Worm (Caenorhabditis elegans) whole organism, early embryonic: Measurements from ENCODE around the gene idpb-2.

Experiments used
- B0310.2 ChIP-seq: sonication (generic microtip); optimal IDR thresholded peaks from 2 replicates; lab custom pipeline; 2016; ENCODE audit warnings: mild to moderate bottlenecking, missing genetic modification characterization, missing compliant biosample characterization
- F13C5.2 ChIP-seq: sonication (generic microtip); optimal IDR thresholded peaks from 2 replicates; lab custom pipeline; 2017; ENCODE audit warnings: mild to moderate bottlenecking, missing genetic modification characterization, inconsistent platforms, missing compliant biosample characterization
- aly-1 ChIP-seq: sonication (generic microtip); optimal IDR thresholded peaks from 2 replicates; lab custom pipeline; 2016; ENCODE audit warnings: missing genetic modification characterization, missing compliant biosample characterization
- ama-1 ChIP-seq: fragments of 150-350 bp; optimal IDR thresholded peaks from 2 replicates; lab custom pipeline; 2014
- ceh-13 ChIP-seq: fragments of 200-800 bp; sonication (Bioruptor generic); optimal IDR thresholded peaks from 2 replicates; lab custom pipeline; 2018; ENCODE audit warnings: mild to moderate bottlenecking, missing genetic modification characterization, missing compliant biosample characterization
- ceh-36 ChIP-seq: sonication (generic microtip); optimal IDR thresholded peaks from 2 replicates; lab custom pipeline; 2016; ENCODE audit warnings: missing genetic modification characterization, inconsistent platforms, missing compliant biosample characterization
- ets-7 ChIP-seq: sonication (generic microtip); optimal IDR thresholded peaks from 2 replicates; lab custom pipeline; 2016; ENCODE audit warnings: missing genotype, missing genetic modification characterization, missing compliant biosample characterization
- flt-1 ChIP-seq: fragments of 200-800 bp; sonication (Bioruptor generic); IDR thresholded peaks from 2 replicates; pipeline ENCODE4 v1.3.6; 2022; ENCODE audit warnings: missing genetic modification characterization, missing compliant biosample characterization
- hmbx-1 ChIP-seq: sonication (generic microtip); optimal IDR thresholded peaks from 2 replicates; lab custom pipeline; 2016; ENCODE audit warnings: mild to moderate bottlenecking, missing genetic modification characterization, missing compliant biosample characterization
- hmg-4 ChIP-seq: fragments of 200-800 bp; sonication (Bioruptor generic); optimal IDR thresholded peaks from 2 replicates; lab custom pipeline; 2018; ENCODE audit warnings: mild to moderate bottlenecking, missing genetic modification characterization, missing compliant biosample characterization
- hnd-1 ChIP-seq: sonication (generic microtip); optimal IDR thresholded peaks from 2 replicates; lab custom pipeline; 2016; ENCODE audit warnings: missing genetic modification characterization, missing compliant biosample characterization
- pes-1 ChIP-seq: fragments of 200-800 bp; sonication (Bioruptor generic); IDR thresholded peaks from 2 replicates; pipeline ENCODE4 v1.3.6; 2022; ENCODE audit warnings: missing genetic modification reagents, missing genetic modification characterization, missing compliant biosample characterization
- scrt-1 ChIP-seq: fragments of 200-800 bp; sonication (Bioruptor generic); IDR thresholded peaks from 2 replicates; pipeline ENCODE4 v1.3.6; 2022; ENCODE audit warnings: missing genetic modification characterization, missing compliant biosample characterization
- sea-1 ChIP-seq: fragments of 200-800 bp; sonication (Bioruptor generic); conservative IDR thresholded peaks from 2 replicates; pipeline ENCODE4 v1.3.6; 2022; ENCODE audit warnings: missing genetic modification characterization, missing compliant biosample characterization
- tbx-11 ChIP-seq: fragments of 200-800 bp; sonication (Bioruptor generic); IDR thresholded peaks from 2 replicates; pipeline ENCODE4 v1.3.6; 2022; ENCODE audit warnings: missing genetic modification characterization, missing compliant biosample characterization
- tbx-37 ChIP-seq: fragments of 200-800 bp; sonication (Bioruptor generic); conservative IDR thresholded peaks from 2 replicates; pipeline ENCODE4 v1.3.6; 2022; ENCODE audit warnings: missing genetic modification reagents, missing genetic modification characterization, missing compliant biosample characterization
- tra-4 ChIP-seq: sonication (generic microtip); optimal IDR thresholded peaks from 2 replicates; lab custom pipeline; 2017; ENCODE audit warnings: missing genetic modification characterization, missing compliant biosample characterization

The idpb-2 gene

DNA sequence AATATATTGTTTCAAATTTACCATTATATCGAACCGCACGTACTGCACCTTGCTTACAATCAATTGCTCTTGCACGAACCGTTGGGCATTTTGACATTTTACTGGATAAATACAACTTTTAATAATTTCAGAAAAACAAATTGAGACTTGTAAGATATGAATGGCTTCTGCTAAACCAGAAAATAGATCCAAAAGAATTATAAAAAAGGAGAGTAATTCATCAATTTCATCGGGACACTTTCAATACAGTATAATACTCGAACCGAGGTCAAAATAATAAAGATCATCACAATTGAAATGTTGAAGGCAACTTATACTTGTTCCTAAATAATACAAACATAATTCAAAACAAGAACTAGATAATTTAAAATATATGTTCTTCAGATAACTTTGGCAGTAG, 37.8 kb downstream of the idpb-2 start, which contains the start of gene wdr-83:
Gene wdr-83 (minus strand): TSS at position 101 of the 400 bp plus-strand sequence.
- TF ChIP-seq aly-1 (tag; lab: Kevin White, UChicago) (no peak), ceh-13 (no peak), tra-4 (tag; lab: Kevin White, UChicago) (no peak), hmbx-1 (tag; lab: Kevin White, UChicago) (no peak), ama-1 (lab: Kevin White, UChicago) (no peak), tbx-11 (GFP tag; lab: Robert Waterston, UW) (no peak), ceh-36 (tag; lab: Kevin White, UChicago) (no peak), ets-7 (no peak), pes-1 (GFP tag; lab: Robert Waterston, UW) (no peak), B0310.2 (tag; lab: Kevin White, UChicago) (no peak)

DNA sequence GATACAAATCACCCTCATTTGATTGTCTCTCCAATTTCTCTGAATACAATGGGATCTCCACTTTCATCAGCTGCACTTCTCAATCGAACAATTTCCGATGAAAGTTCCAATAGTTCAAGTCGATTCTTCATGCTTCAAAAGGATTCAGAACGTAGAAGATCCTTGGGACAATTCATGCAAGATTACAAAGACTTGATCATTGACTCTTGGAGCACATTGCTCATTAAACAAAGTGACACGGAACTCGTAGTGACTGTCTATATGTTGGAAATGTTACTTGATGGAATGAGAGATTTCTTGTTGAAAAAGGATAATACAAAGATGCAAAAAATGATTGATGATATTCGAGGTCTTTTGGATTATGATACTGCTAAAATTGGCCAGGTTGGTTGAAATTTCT, 41.5 kb downstream of the idpb-2 start:
- TF ChIP-seq pes-1 (GFP tag; lab: Robert Waterston, UW) (no peak), tbx-37 (no peak), scrt-1 (GFP tag; lab: Robert Waterston, UW) (no peak), hmg-4 (no peak), hnd-1 (tag; lab: Kevin White, UChicago) (no peak), ets-7 (no peak), aly-1 (tag; lab: Kevin White, UChicago) (no peak), tra-4 (tag; lab: Kevin White, UChicago) (no peak), hmbx-1 (tag; lab: Kevin White, UChicago) (no peak), B0310.2 (tag; lab: Kevin White, UChicago) (no peak), ceh-13 (no peak), sea-1 (GFP tag; lab: Robert Waterston, UW) (no peak), ceh-36 (tag; lab: Kevin White, UChicago) (no peak), flt-1 (GFP tag; lab: Robert Waterston, UW) (no peak), ama-1 (lab: Kevin White, UChicago) (no peak), tbx-11 (GFP tag; lab: Robert Waterston, UW) (no peak), F13C5.2 (tag; lab: Kevin White, UChicago) (no peak)

DNA sequence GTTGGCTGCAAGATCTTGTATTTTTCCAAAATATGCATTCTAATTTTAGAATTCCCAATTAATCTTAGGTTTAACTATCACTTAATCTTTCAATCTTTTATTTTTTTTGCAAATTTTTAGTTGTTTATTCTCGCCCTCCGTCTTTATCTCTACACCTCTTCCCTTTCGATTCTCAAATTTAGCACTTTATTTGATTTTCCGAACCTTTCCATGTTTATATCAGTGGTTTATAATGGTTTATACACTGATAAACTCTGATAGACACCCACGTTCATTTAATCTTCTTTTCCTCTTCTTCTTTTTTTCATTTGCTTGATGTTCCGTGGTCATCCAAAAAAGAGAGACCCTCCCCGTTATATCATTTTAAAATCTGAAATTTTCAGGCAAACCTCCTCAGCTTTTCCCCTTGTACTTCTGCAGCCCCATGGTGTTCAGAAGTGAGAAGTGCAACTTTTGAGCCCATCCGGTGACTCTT, 47.0 kb downstream of the idpb-2 start, which contains the start of the genes nsy-1 and F59A6.13:
Gene nsy-1 (plus strand): TSS at position 377 of the 475 bp plus-strand sequence.
Gene F59A6.13 (plus strand): TSS at position 425 of the 475 bp plus-strand sequence.
- TF ChIP-seq flt-1 (GFP tag; lab: Robert Waterston, UW) (no peak), ets-7 (no peak), F13C5.2 (tag; lab: Kevin White, UChicago) (no peak), pes-1 (GFP tag; lab: Robert Waterston, UW) (no peak), tbx-11 (GFP tag; lab: Robert Waterston, UW) (no peak), scrt-1 (GFP tag; lab: Robert Waterston, UW) (no peak), sea-1 (GFP tag; lab: Robert Waterston, UW) (no peak), aly-1 (tag; lab: Kevin White, UChicago) (no peak), ama-1 (lab: Kevin White, UChicago) (no peak), tra-4 (tag; lab: Kevin White, UChicago) (no peak), B0310.2 (tag; lab: Kevin White, UChicago) (no peak), ceh-36 (tag; lab: Kevin White, UChicago) (no peak), hnd-1 (tag; lab: Kevin White, UChicago) (no peak), hmg-4 (no peak), tbx-37 (no peak), ceh-13 (no peak), hmbx-1 (tag; lab: Kevin White, UChicago) (no peak)

DNA sequence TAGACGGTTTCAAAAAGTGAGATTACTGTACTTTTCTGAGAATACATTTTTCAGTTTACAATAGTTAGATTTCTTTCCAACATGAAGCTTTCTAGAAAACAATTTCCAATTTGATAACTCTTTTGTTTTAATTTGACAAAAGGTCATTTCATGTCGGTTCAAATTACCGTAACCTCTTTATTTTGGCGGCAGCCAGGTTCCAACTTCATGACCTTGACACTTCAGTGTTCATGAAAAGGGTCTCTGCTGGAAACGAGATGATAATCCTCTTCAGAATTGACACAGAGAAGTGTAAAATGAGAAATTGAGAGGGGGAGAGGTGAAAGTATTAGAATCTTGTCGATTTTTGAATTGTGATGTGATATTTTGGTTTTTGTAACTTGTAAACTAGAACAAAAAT, 47.9 kb downstream of the idpb-2 start:
- TF ChIP-seq F13C5.2 (tag; lab: Kevin White, UChicago), result no peak
- no peak for TF ChIP-seq tra-4 (tag; lab: Kevin White, UChicago)
- TF ChIP-seq hmg-4, result no peak
- no peak for TF ChIP-seq B0310.2 (tag; lab: Kevin White, UChicago)
- TF ChIP-seq sea-1 (GFP tag; lab: Robert Waterston, UW), result no peak
- TF ChIP-seq ceh-36 (tag; lab: Kevin White, UChicago), result no peak
- no peak for TF ChIP-seq flt-1 (GFP tag; lab: Robert Waterston, UW)
- TF ChIP-seq tbx-37, result no peak

DNA sequence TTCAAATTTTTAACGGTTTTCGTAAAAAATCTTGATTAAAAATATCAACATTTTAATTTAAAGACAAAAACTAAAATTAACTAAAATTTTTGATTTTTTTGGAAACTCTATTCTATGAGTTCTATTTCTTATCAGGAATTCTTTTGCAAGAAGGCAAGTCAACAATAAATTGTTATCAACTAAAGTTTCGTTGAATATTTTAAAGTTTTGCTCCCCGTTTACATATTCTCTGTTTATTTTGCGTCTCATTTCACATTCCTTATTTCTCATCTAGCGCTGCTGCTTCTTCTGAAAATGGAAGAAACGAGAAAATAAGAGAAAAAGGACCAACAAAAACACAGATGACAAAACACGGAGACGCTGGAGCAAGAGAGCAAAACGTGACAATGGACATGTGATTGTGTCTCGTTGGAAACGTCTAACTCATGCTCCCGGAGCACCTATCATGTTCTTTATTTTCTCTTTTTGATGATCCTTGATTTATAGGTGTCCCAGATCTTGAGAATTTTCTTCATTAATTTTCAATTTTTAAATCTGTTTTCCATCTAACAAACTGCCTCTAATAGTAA, 48.8 kb downstream of the idpb-2 start:
- TF ChIP-seq ets-7, result no peak
- TF ChIP-seq hmg-4, result no peak
- no peak for TF ChIP-seq scrt-1 (GFP tag; lab: Robert Waterston, UW)
- no peak for TF ChIP-seq tbx-11 (GFP tag; lab: Robert Waterston, UW)
- no peak for TF ChIP-seq flt-1 (GFP tag; lab: Robert Waterston, UW)
- no peak for TF ChIP-seq tra-4 (tag; lab: Kevin White, UChicago)

DNA sequence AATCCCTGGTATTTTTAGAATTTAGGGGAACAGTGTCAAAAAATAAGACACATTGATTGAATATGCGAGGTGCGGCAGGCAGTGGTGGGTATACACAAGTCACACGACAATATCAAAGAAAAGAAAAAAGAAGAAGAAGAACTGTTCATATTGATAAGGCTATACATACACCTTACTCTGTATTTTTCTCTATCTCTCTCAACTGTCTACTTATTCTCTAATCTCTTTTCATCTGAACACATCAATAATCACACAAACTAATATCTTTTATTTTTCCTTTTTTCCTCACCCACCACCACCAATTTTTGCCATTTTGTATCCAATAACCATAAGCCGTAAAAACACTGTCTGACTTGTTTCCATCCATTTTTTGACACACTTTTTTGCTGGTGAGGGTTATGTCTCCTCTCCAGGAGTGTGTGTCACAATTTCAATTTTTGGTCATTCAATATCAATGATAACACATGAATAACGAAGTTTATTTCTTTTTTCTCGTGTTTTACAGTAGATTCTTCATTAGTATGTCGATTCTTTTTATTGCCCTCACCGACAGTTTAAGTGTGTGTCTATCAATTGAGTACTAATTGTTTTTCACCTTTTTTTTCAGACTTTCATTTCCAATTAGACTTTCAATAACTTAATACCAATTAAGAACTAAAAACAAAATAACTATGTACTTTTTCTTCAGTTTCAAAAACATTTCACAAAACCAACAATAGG, 49.9 kb downstream of the idpb-2 start:
- TF ChIP-seq hmbx-1 (tag; lab: Kevin White, UChicago) (no peak), scrt-1 (GFP tag; lab: Robert Waterston, UW) (no peak), hnd-1 (tag; lab: Kevin White, UChicago) (no peak), flt-1 (GFP tag; lab: Robert Waterston, UW) (no peak), ceh-13 (no peak), pes-1 (GFP tag; lab: Robert Waterston, UW) (no peak), tra-4 (tag; lab: Kevin White, UChicago) (no peak), sea-1 (GFP tag; lab: Robert Waterston, UW) (no peak), tbx-11 (GFP tag; lab: Robert Waterston, UW) (no peak), F13C5.2 (tag; lab: Kevin White, UChicago) (no peak)
